Worm (Caenorhabditis elegans): ENCODE results near the gene Y55F3AM.9.

The Y55F3AM.9 gene

ce11 chrIV:1012447-1012846 is 2.9 kb upstream of the Y55F3AM.9 start, which contains the start of gene rbm-39:
Gene rbm-39 (plus strand): TSS chrIV:1012624.
- no peak for TF ChIP-seq unc-62 (GFP tag; optimal IDR thresholded peaks at IDR 0.05)

ce11 chrIV:1011776-1012175 is 2.2 kb upstream of the Y55F3AM.9 start:
- no peak for TF ChIP-seq unc-62 (GFP tag; optimal IDR thresholded peaks at IDR 0.05)

- TF ChIP-seq unc-62 (GFP tag; optimal IDR thresholded peaks at IDR 0.05), result no peak
These were observed 678 bp upstream of the Y55F3AM.9 start, which contains the start of gene atg-3 for ce11 chrIV:1010212-1010611. Gene atg-3 (plus strand): TSS chrIV:1010512.

- no peak for TF ChIP-seq unc-62 (GFP tag; optimal IDR thresholded peaks at IDR 0.05)
These were observed 2.9 kb downstream of the Y55F3AM.9 start for ce11 chrIV:1006662-1007061.

- TF ChIP-seq unc-62 (GFP tag; optimal IDR thresholded peaks at IDR 0.05), result no peak
These were observed 3.8 kb downstream of the Y55F3AM.9 start, which contains the start of gene immp-2 for ce11 chrIV:1005761-1006160. Gene immp-2 (minus strand): TSS chrIV:1005861.

- no peak for TF ChIP-seq unc-62 (GFP tag; optimal IDR thresholded peaks at IDR 0.05)
These were observed 9.1 kb downstream of the Y55F3AM.9 start for ce11 chrIV:1000441-1000840.

- TF ChIP-seq unc-62 (GFP tag; optimal IDR thresholded peaks at IDR 0.05), result no peak
These were observed 9.9 kb downstream of the Y55F3AM.9 start for ce11 chrIV:999675-1000074.

- TF ChIP-seq unc-62 (GFP tag; optimal IDR thresholded peaks at IDR 0.05), result no peak
These were observed 10.6 kb downstream of the Y55F3AM.9 start, which contains the start of gene Y55F3AM.5 for ce11 chrIV:998914-999313. Gene Y55F3AM.5 (plus strand): TSS chrIV:999214.

- TF ChIP-seq unc-62 (GFP tag; optimal IDR thresholded peaks at IDR 0.05), result no peak
These were observed 17.7 kb downstream of the Y55F3AM.9 start, which contains the start of gene lep-2 for ce11 chrIV:991647-992400. Gene lep-2 (plus strand): TSS chrIV:992283.

- no peak for TF ChIP-seq unc-62 (GFP tag; optimal IDR thresholded peaks at IDR 0.05)
These were observed 18.3 kb downstream of the Y55F3AM.9 start for ce11 chrIV:991181-991642.

- TF ChIP-seq unc-62 (GFP tag; optimal IDR thresholded peaks at IDR 0.05), result no peak
These were observed 19.2 kb downstream of the Y55F3AM.9 start, which contains the start of gene egrh-2 for ce11 chrIV:990352-990751. Gene egrh-2 (minus strand): TSS chrIV:990452.

- TF ChIP-seq unc-62 (GFP tag; optimal IDR thresholded peaks at IDR 0.05), result no peak
These were observed 26.0 kb downstream of the Y55F3AM.9 start for ce11 chrIV:983558-983957.

ce11 chrIV:976372-976771 is 33.2 kb downstream of the Y55F3AM.9 start:
- TF ChIP-seq unc-62 (GFP tag; optimal IDR thresholded peaks at IDR 0.05), result no peak

- no peak for TF ChIP-seq unc-62 (GFP tag; optimal IDR thresholded peaks at IDR 0.05)
These were observed 36.6 kb downstream of the Y55F3AM.9 start for ce11 chrIV:972811-973428.

- no peak for TF ChIP-seq unc-62 (GFP tag; optimal IDR thresholded peaks at IDR 0.05)
These were observed 37.1 kb downstream of the Y55F3AM.9 start for ce11 chrIV:972401-972800.

ce11 chrIV:971122-971521 is 38.4 kb downstream of the Y55F3AM.9 start:
- no peak for TF ChIP-seq unc-62 (GFP tag; optimal IDR thresholded peaks at IDR 0.05)

ce11 chrIV:961862-962261 is 47.7 kb downstream of the Y55F3AM.9 start:
- no peak for TF ChIP-seq unc-62 (GFP tag; optimal IDR thresholded peaks at IDR 0.05)
